Worm (Caenorhabditis elegans) whole organism, early embryonic: ENCODE data around the gene nhr-189.

Experiments used
- B0310.2 ChIP-seq: sonication (generic microtip); optimal IDR thresholded peaks from 2 replicates; lab custom pipeline; 2016; ENCODE audit warnings: mild to moderate bottlenecking, missing genetic modification characterization, missing compliant biosample characterization
- F13C5.2 ChIP-seq: sonication (generic microtip); optimal IDR thresholded peaks from 2 replicates; lab custom pipeline; 2017; ENCODE audit warnings: mild to moderate bottlenecking, missing genetic modification characterization, inconsistent platforms, missing compliant biosample characterization
- aly-1 ChIP-seq: sonication (generic microtip); optimal IDR thresholded peaks from 2 replicates; lab custom pipeline; 2016; ENCODE audit warnings: missing genetic modification characterization, missing compliant biosample characterization
- ama-1 ChIP-seq: fragments of 150-350 bp; optimal IDR thresholded peaks from 2 replicates; lab custom pipeline; 2014
- ceh-13 ChIP-seq: fragments of 200-800 bp; sonication (Bioruptor generic); optimal IDR thresholded peaks from 2 replicates; lab custom pipeline; 2018; ENCODE audit warnings: mild to moderate bottlenecking, missing genetic modification characterization, missing compliant biosample characterization
- ceh-36 ChIP-seq: sonication (generic microtip); optimal IDR thresholded peaks from 2 replicates; lab custom pipeline; 2016; ENCODE audit warnings: missing genetic modification characterization, inconsistent platforms, missing compliant biosample characterization
- ets-7 ChIP-seq: sonication (generic microtip); optimal IDR thresholded peaks from 2 replicates; lab custom pipeline; 2016; ENCODE audit warnings: missing genotype, missing genetic modification characterization, missing compliant biosample characterization
- flt-1 ChIP-seq: fragments of 200-800 bp; sonication (Bioruptor generic); IDR thresholded peaks from 2 replicates; pipeline ENCODE4 v1.3.6; 2022; ENCODE audit warnings: missing genetic modification characterization, missing compliant biosample characterization
- hmbx-1 ChIP-seq: sonication (generic microtip); optimal IDR thresholded peaks from 2 replicates; lab custom pipeline; 2016; ENCODE audit warnings: mild to moderate bottlenecking, missing genetic modification characterization, missing compliant biosample characterization
- hmg-4 ChIP-seq: fragments of 200-800 bp; sonication (Bioruptor generic); optimal IDR thresholded peaks from 2 replicates; lab custom pipeline; 2018; ENCODE audit warnings: mild to moderate bottlenecking, missing genetic modification characterization, missing compliant biosample characterization
- hnd-1 ChIP-seq: sonication (generic microtip); optimal IDR thresholded peaks from 2 replicates; lab custom pipeline; 2016; ENCODE audit warnings: missing genetic modification characterization, missing compliant biosample characterization
- pes-1 ChIP-seq: fragments of 200-800 bp; sonication (Bioruptor generic); IDR thresholded peaks from 2 replicates; pipeline ENCODE4 v1.3.6; 2022; ENCODE audit warnings: missing genetic modification reagents, missing genetic modification characterization, missing compliant biosample characterization
- scrt-1 ChIP-seq: fragments of 200-800 bp; sonication (Bioruptor generic); IDR thresholded peaks from 2 replicates; pipeline ENCODE4 v1.3.6; 2022; ENCODE audit warnings: missing genetic modification characterization, missing compliant biosample characterization
- sea-1 ChIP-seq: fragments of 200-800 bp; sonication (Bioruptor generic); conservative IDR thresholded peaks from 2 replicates; pipeline ENCODE4 v1.3.6; 2022; ENCODE audit warnings: missing genetic modification characterization, missing compliant biosample characterization
- tbx-11 ChIP-seq: fragments of 200-800 bp; sonication (Bioruptor generic); IDR thresholded peaks from 2 replicates; pipeline ENCODE4 v1.3.6; 2022; ENCODE audit warnings: missing genetic modification characterization, missing compliant biosample characterization
- tbx-37 ChIP-seq: fragments of 200-800 bp; sonication (Bioruptor generic); conservative IDR thresholded peaks from 2 replicates; pipeline ENCODE4 v1.3.6; 2022; ENCODE audit warnings: missing genetic modification reagents, missing genetic modification characterization, missing compliant biosample characterization
- tra-4 ChIP-seq: sonication (generic microtip); optimal IDR thresholded peaks from 2 replicates; lab custom pipeline; 2017; ENCODE audit warnings: missing genetic modification characterization, missing compliant biosample characterization

nhr-189 gene

DNA sequence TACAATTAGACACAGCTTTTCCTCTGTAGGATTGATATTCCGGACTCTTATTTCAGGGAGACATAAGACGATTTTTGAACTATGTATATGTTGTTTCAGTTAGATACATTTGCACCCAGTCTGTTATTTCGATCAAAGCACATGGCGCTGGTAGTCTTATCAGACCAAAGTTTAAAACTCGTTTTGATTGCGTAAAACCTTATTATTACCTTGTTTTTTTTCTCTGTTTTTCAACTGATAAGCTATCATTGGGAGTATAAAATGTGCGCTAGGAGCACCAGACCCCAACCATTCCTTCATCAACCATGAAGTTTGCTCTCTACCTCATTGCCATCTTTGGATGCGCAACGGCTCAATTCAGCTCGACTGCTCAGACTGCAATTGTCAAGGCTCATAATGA lies 47.8 kb downstream of the nhr-189 start, which contains the start of gene scl-12:
TSS of gene scl-12 (plus strand) at position 301 of the 400 bp plus-strand sequence.
- no peak for TF ChIP-seq ceh-36 (tag; lab: Kevin White, UChicago)
- TF ChIP-seq ceh-13 (GFP tag; lab: Kevin White, UChicago) = no peak
- no peak for TF ChIP-seq tra-4
- TF ChIP-seq hmbx-1 (tag; lab: Kevin White, UChicago) = no peak
- TF ChIP-seq hmg-4 = no peak

DNA sequence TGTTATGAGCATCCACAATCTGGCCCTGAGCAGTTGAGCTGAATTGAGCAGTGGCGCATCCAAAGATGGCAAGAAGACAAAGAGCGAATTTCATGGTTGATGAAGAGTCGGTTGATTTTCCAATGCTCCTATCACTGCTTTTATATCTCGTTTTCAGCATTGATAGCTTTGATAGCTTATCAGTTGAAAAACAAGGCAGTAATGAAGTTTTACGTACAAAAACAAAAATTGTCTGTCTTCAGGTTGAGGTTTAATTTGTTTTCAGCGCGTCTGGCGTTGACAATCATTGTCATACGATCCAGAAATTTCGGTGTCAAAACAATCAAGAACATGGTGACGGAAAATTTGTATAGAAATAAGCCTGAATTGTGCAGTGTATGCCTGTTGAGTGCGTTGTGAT lies 48.5 kb downstream of the nhr-189 start, which contains the start of gene scl-13:
TSS of gene scl-13 (minus strand) at position 101 of the 400 bp plus-strand sequence.
- no peak for TF ChIP-seq scrt-1 (GFP tag; lab: Robert Waterston, UW)
- no peak for TF ChIP-seq sea-1
- no peak for TF ChIP-seq ets-7 (tag; lab: Kevin White, UChicago)
- TF ChIP-seq ama-1 = no peak
- no peak for TF ChIP-seq tra-4

DNA sequence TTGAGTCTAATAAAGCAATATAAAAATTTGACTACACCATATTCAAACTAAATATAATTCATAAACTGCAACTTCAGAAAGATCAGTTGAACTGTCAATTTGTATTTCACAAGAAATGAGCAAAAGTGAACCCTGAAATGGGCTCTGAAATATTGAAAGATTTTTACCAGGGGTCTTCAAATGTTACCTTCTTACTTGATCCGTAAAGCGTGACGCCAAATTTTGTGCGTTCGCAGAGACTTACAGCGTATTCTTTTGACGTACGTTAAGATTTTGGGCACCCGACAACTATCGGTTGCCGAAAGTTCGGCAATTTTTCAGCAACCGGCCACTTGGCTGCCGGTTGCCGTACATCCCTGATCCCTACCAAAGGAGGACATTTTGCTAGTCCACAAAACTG lies 50.0 kb downstream of the nhr-189 start:
- TF ChIP-seq ceh-36 (tag; lab: Kevin White, UChicago) = no peak
- no peak for TF ChIP-seq pes-1 (GFP tag; lab: Robert Waterston, UW)
- TF ChIP-seq B0310.2 (tag; lab: Kevin White, UChicago) = no peak
- TF ChIP-seq ama-1 = no peak
- no peak for TF ChIP-seq ceh-13 (GFP tag; lab: Kevin White, UChicago)
- no peak for TF ChIP-seq F13C5.2
- no peak for TF ChIP-seq sea-1
- TF ChIP-seq ets-7 (tag; lab: Kevin White, UChicago) = no peak
- TF ChIP-seq aly-1 (tag; lab: Kevin White, UChicago) = no peak
- no peak for TF ChIP-seq scrt-1 (GFP tag; lab: Robert Waterston, UW)
- TF ChIP-seq hmbx-1 (tag; lab: Kevin White, UChicago) = no peak
- no peak for TF ChIP-seq hmg-4
- no peak for TF ChIP-seq hnd-1
- no peak for TF ChIP-seq tbx-37 (GFP tag; lab: Robert Waterston, UW)
- no peak for TF ChIP-seq tbx-11 (GFP tag; lab: Robert Waterston, UW)
- TF ChIP-seq tra-4 = no peak
- no peak for TF ChIP-seq flt-1
